Fruit fly (Drosophila melanogaster) S2 (cell line): ENCODE measurements around the gene QC.
A peak's percentile ranks its signal among the peaks of the same experiment; 100 is the strongest.

ENCODE experiments used
- CG8478 ChIP-seq: fragments of >200 bp; optimal IDR thresholded peaks from 2 replicates; lab custom pipeline; 2018
- CTCF ChIP-seq, 2 experiments: fragments of >200 bp; optimal IDR thresholded peaks; 2 replicates each; lab custom pipeline; 2018

DNA sequence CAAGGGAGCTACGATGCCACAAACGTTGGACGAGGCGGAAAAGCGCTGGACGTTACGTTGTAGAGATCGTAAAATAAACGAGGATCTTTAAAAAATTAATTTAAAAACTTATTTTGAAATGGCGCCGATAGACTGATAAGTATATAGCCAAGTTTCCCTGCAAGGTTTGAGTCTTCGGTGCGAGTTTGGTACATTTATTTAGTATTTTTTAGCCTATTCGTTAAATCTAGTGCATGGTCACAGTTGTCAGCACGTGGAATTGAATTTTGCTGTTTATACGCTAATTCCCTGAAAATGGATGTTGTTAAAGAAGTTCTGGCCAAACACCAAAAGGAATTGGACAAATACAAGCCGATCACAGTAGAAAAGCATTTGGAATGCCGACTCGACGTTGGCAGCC is 3.0 kb downstream of the QC start, which contains the start of gene CG32409:
- TF ChIP-seq CTCF (optimal IDR thresholded peaks at IDR 0.05; lab: Kevin White, UChicago) (peak in 1 of 2 experiments; percentile 36), CG8478 (no peak)
